Worm (Caenorhabditis elegans): ENCODE results near the gene T01D1.3.

- TF ChIP-seq flt-1 (GFP tag; IDR thresholded peaks at IDR 0.05) (no peak), klf-2 (GFP tag; conservative IDR thresholded peaks at IDR 0.05) (no peak), med-1 (GFP tag; optimal IDR thresholded peaks at IDR 0.05; ENCODE audit: insufficient read depth) (no peak), cog-1 (tag; optimal IDR thresholded peaks at IDR 0.05) (no peak), ztf-29 (GFP tag; IDR thresholded peaks at IDR 0.05) (no peak), tab-1 (GFP tag; IDR thresholded peaks at IDR 0.05) (no peak), T22C8.4 (GFP tag; IDR thresholded peaks at IDR 0.05) (no peak), ref-1 (GFP tag; conservative IDR thresholded peaks at IDR 0.05) (no peak), ztf-23 (GFP tag; IDR thresholded peaks at IDR 0.05) (no peak)
These were observed 23.5 kb downstream of the T01D1.3 start, which contains the start of gene T25D3.3 for ce11 chrII:152283-152682.
